Fruit fly (Drosophila melanogaster) whole organism, embryonic: ENCODE measurements around the gene mRpL32.

Experiments
- Bgb ChIP-seq: fragments of 200-800 bp; sonication (Bioruptor generic); IDR thresholded peaks from 2 replicates; pipeline ENCODE4 v1.3.6; 2022; ENCODE audit warnings: missing biosample characterization, missing genetic modification characterization; ENCODE audit not compliant: partially characterized antibody
- CG1024 ChIP-seq: fragments of 200-800 bp; sonication (Bioruptor generic); IDR thresholded peaks from 2 replicates; pipeline ENCODE4 v1.3.6; 2022; ENCODE audit warnings: missing biosample characterization, missing genetic modification characterization
- CG11695 ChIP-seq: fragments of 200-800 bp; sonication (Bioruptor generic); IDR thresholded peaks from 3 replicates; pipeline ENCODE4 v1.3.6; 2022; ENCODE audit warnings: missing biosample characterization, missing genetic modification characterization
- CG13123 ChIP-seq: fragments of 200-800 bp; sonication (Bioruptor generic); optimal IDR thresholded peaks from 2 replicates; lab custom pipeline; 2016; ENCODE audit warnings: missing biosample characterization, missing genetic modification characterization
- CG13894 ChIP-seq: fragments of 200-800 bp; sonication (Bioruptor generic); optimal IDR thresholded peaks from 3 replicates; lab custom pipeline; 2018; ENCODE audit warnings: missing biosample characterization, mild to moderate bottlenecking, missing genetic modification characterization, moderate library complexity
- CG32767 ChIP-seq: fragments of 200-800 bp; sonication (Bioruptor generic); IDR thresholded peaks from 2 replicates; pipeline ENCODE4 v1.3.6; 2022; ENCODE audit warnings: missing biosample characterization, missing genetic modification characterization
- CG3281 ChIP-seq: fragments of 200-800 bp; sonication (Bioruptor generic); optimal IDR thresholded peaks from 3 replicates; lab custom pipeline; 2017; ENCODE audit warnings: missing biosample characterization, mild to moderate bottlenecking, missing genetic modification characterization
- CG33557 ChIP-seq: fragments of 200-800 bp; sonication (Bioruptor generic); optimal IDR thresholded peaks from 2 replicates; lab custom pipeline; 2019; ENCODE audit warnings: missing biosample characterization, mild to moderate bottlenecking, missing genetic modification characterization, moderate library complexity
- CG3407 ChIP-seq: fragments of 200-800 bp; sonication (Bioruptor generic); optimal IDR thresholded peaks from 2 replicates; lab custom pipeline; 2018; ENCODE audit warnings: missing biosample characterization, mild to moderate bottlenecking, missing genetic modification characterization
- CG42726 ChIP-seq: fragments of 200-800 bp; sonication (Bioruptor generic); IDR thresholded peaks from 2 replicates; pipeline ENCODE4 v1.3.6; 2022; ENCODE audit warnings: missing biosample characterization, missing genetic modification characterization; ENCODE audit not compliant: partially characterized antibody
- CG4282 ChIP-seq: fragments of 200-800 bp; sonication (Bioruptor generic); optimal IDR thresholded peaks from 2 replicates; lab custom pipeline; 2016; ENCODE audit warnings: missing biosample characterization, missing genetic modification characterization
- CG6272 ChIP-seq: fragments of 200-800 bp; sonication (Bioruptor generic); IDR thresholded peaks from 2 replicates; pipeline ENCODE4 v1.3.6; 2022; ENCODE audit warnings: missing biosample characterization, missing genetic modification characterization
- CG6791 ChIP-seq: fragments of 200-800 bp; sonication (Bioruptor generic); IDR thresholded peaks from 3 replicates; pipeline ENCODE4 v1.3.6; 2022; ENCODE audit warnings: missing biosample characterization, missing genetic modification characterization; ENCODE audit not compliant: partially characterized antibody
- CG6854 ChIP-seq: fragments of 200-800 bp; sonication (Bioruptor generic); optimal IDR thresholded peaks from 3 replicates; lab custom pipeline; 2017; ENCODE audit warnings: missing biosample characterization, mild to moderate bottlenecking, missing genetic modification characterization
- Dip3 ChIP-seq: fragments of 200-800 bp; sonication (Bioruptor generic); optimal IDR thresholded peaks from 3 replicates; lab custom pipeline; 2016; ENCODE audit warnings: missing biosample characterization, missing genetic modification characterization
- Jarid2 ChIP-seq: fragments of 200-800 bp; sonication (Bioruptor generic); optimal IDR thresholded peaks from 3 replicates; lab custom pipeline; 2017; ENCODE audit warnings: mild to moderate bottlenecking, missing biosample characterization, missing genetic modification reagents, missing genetic modification characterization
- Meics ChIP-seq: fragments of 200-800 bp; sonication (Bioruptor generic); optimal IDR thresholded peaks from 2 replicates; lab custom pipeline; 2017; ENCODE audit warnings: missing biosample characterization, mild to moderate bottlenecking, missing genetic modification characterization
- Mes4 ChIP-seq: fragments of 200-800 bp; sonication (Bioruptor generic); optimal IDR thresholded peaks from 2 replicates; lab custom pipeline; 2016; ENCODE audit warnings: missing biosample characterization, missing genetic modification characterization
- Mrtf ChIP-seq: fragments of 200-800 bp; sonication (Bioruptor generic); IDR thresholded peaks from 3 replicates; pipeline ENCODE4 v1.3.6; 2022; ENCODE audit warnings: missing biosample characterization, missing genetic modification characterization
- Nf-YA ChIP-seq: fragments of 200-800 bp; sonication (Bioruptor generic); IDR thresholded peaks from 2 replicates; pipeline ENCODE4 v1.3.6; 2022; ENCODE audit warnings: missing biosample characterization, missing genetic modification characterization
- Nf-YC ChIP-seq: fragments of 200-800 bp; optimal IDR thresholded peaks from 3 replicates; lab custom pipeline; 2019; ENCODE audit warnings: missing biosample characterization, mild to moderate bottlenecking, missing genetic modification characterization, moderate library complexity
- Oli ChIP-seq: fragments of 200-800 bp; sonication (Bioruptor generic); optimal IDR thresholded peaks from 2 replicates; lab custom pipeline; 2018; ENCODE audit warnings: missing biosample characterization, mild to moderate bottlenecking, missing genetic modification characterization, moderate library complexity
- Sox100B ChIP-seq: fragments of 200-800 bp; sonication (Bioruptor generic); optimal IDR thresholded peaks from 3 replicates; lab custom pipeline; 2018; ENCODE audit warnings: missing biosample characterization, mild to moderate bottlenecking, missing genetic modification characterization
- Taf1 ChIP-seq: fragments of 200-800 bp; sonication (Bioruptor generic); IDR thresholded peaks from 2 replicates; pipeline ENCODE4 v1.3.6; 2022; ENCODE audit warnings: missing biosample characterization, missing genetic modification characterization
- Trl ChIP-seq, 3 experiments: fragments of >200 bp in 2 of 3; fragments of 200-800 bp in 1 of 3; sonication (Bioruptor generic) in 1 of 3; optimal IDR thresholded peaks; 2 replicates in 1 of 3; 3 replicates in 2 of 3; lab custom pipeline; 2016 to 2017; ENCODE audit warnings: missing biosample characterization in 1 of 3, missing genetic modification characterization in 1 of 3
- abd-A ChIP-seq: fragments of 200-800 bp; sonication (Bioruptor generic); optimal IDR thresholded peaks from 3 replicates; lab custom pipeline; 2019; ENCODE audit warnings: missing biosample characterization, mild to moderate bottlenecking, missing genetic modification characterization, moderate library complexity
- bcd ChIP-seq: fragments of 200-800 bp; sonication (Bioruptor generic); optimal IDR thresholded peaks from 2 replicates; lab custom pipeline; 2017; ENCODE audit warnings: missing biosample characterization, mild to moderate bottlenecking, missing genetic modification characterization
- bowl ChIP-seq: fragments of 200-800 bp; sonication (Bioruptor generic); IDR thresholded peaks from 2 replicates; pipeline ENCODE4 v1.3.6; 2022; ENCODE audit warnings: missing biosample characterization, missing genetic modification characterization
- btn ChIP-seq: fragments of 200-800 bp; sonication (Bioruptor generic); optimal IDR thresholded peaks from 2 replicates; lab custom pipeline; 2016; ENCODE audit warnings: missing biosample characterization, missing genetic modification characterization
- cad ChIP-seq: fragments of >200 bp; optimal IDR thresholded peaks from 2 replicates; lab custom pipeline; 2017; ENCODE audit warnings: missing biosample characterization, missing genetic modification characterization
- chif ChIP-seq, 2 experiments: fragments of 200-800 bp; sonication (Bioruptor generic); optimal IDR thresholded peaks; 3 replicates each; lab custom pipeline; 2016; ENCODE audit warnings: missing biosample characterization in 2 of 2, missing genetic modification characterization in 2 of 2
- chn ChIP-seq: fragments of 200-800 bp; sonication (Bioruptor generic); optimal IDR thresholded peaks from 2 replicates; lab custom pipeline; 2016; ENCODE audit warnings: missing biosample characterization, missing genetic modification characterization
- dmrt11E ChIP-seq: fragments of 200-800 bp; sonication (Bioruptor generic); optimal IDR thresholded peaks from 3 replicates; lab custom pipeline; 2018; ENCODE audit warnings: missing biosample characterization, mild to moderate bottlenecking, missing genetic modification characterization, moderate library complexity
- eyg ChIP-seq: fragments of 200-800 bp; sonication (Bioruptor generic); optimal IDR thresholded peaks from 3 replicates; lab custom pipeline; 2016; ENCODE audit warnings: missing biosample characterization, missing genetic modification characterization
- fu2 ChIP-seq: fragments of 200-800 bp; sonication (Bioruptor generic); optimal IDR thresholded peaks from 2 replicates; lab custom pipeline; 2016; ENCODE audit warnings: missing biosample characterization, missing genetic modification characterization
- gem ChIP-seq: fragments of 200-800 bp; sonication (Bioruptor generic); optimal IDR thresholded peaks from 2 replicates; lab custom pipeline; 2019; ENCODE audit warnings: missing biosample characterization, mild to moderate bottlenecking, missing genetic modification characterization, moderate library complexity
- grau ChIP-seq: fragments of 200-800 bp; optimal IDR thresholded peaks from 3 replicates; lab custom pipeline; 2019; ENCODE audit warnings: missing biosample characterization, mild to moderate bottlenecking, missing genetic modification characterization, moderate library complexity
- hbn ChIP-seq: fragments of 200-800 bp; sonication (Bioruptor generic); IDR thresholded peaks from 2 replicates; pipeline ENCODE4 v1.3.6; 2022; ENCODE audit warnings: missing biosample characterization, missing genetic modification characterization; ENCODE audit not compliant: partially characterized antibody
- klu ChIP-seq: fragments of 200-800 bp; sonication (Bioruptor generic); IDR thresholded peaks from 2 replicates; pipeline ENCODE4 v1.3.6; 2022; ENCODE audit warnings: missing biosample characterization, missing genetic modification characterization
- oc ChIP-seq: fragments of 200-800 bp; sonication (Bioruptor generic); optimal IDR thresholded peaks from 2 replicates; lab custom pipeline; 2018; ENCODE audit warnings: missing biosample characterization, mild to moderate bottlenecking, missing genetic modification characterization, moderate library complexity
- prd ChIP-seq, 3 experiments: fragments of >200 bp in 2 of 3; fragments of 200-800 bp in 1 of 3; sonication (Bioruptor generic) in 1 of 3; optimal IDR thresholded peaks in 2 of 3; IDR thresholded peaks in 1 of 3; 2 replicates in 2 of 3; 3 replicates in 1 of 3; pipeline versions ENCODE4 v1.3.6 to Lab custom; 2017 to 2022; ENCODE audit warnings: missing biosample characterization in 1 of 3, missing genetic modification characterization in 1 of 3
- rib ChIP-seq: fragments of 200-800 bp; sonication (Bioruptor generic); IDR thresholded peaks from 2 replicates; pipeline ENCODE4 v1.3.6; 2022; ENCODE audit warnings: missing biosample characterization, missing genetic modification characterization
- seq ChIP-seq: fragments of 200-800 bp; sonication (Bioruptor generic); IDR thresholded peaks from 2 replicates; pipeline ENCODE4 v1.3.6; 2022; ENCODE audit warnings: missing biosample characterization, missing genetic modification characterization
- sim ChIP-seq: fragments of 200-800 bp; sonication (Bioruptor generic); IDR thresholded peaks from 2 replicates; pipeline ENCODE4 v1.3.6; 2022; ENCODE audit warnings: missing biosample characterization, missing genetic modification characterization
- sob ChIP-seq: fragments of 200-800 bp; sonication (Bioruptor generic); IDR thresholded peaks from 2 replicates; pipeline ENCODE4 v1.3.6; 2022; ENCODE audit warnings: missing biosample characterization, missing genetic modification characterization
- sqz ChIP-seq: fragments of 200-800 bp; sonication (Bioruptor generic); optimal IDR thresholded peaks from 3 replicates; lab custom pipeline; 2018; ENCODE audit warnings: missing biosample characterization, mild to moderate bottlenecking, missing genetic modification characterization
- stwl ChIP-seq: fragments of 200-800 bp; sonication (Bioruptor generic); optimal IDR thresholded peaks from 3 replicates; lab custom pipeline; 2018; ENCODE audit warnings: missing biosample characterization, mild to moderate bottlenecking, missing genetic modification characterization, moderate library complexity
- vfl ChIP-seq: fragments of 200-800 bp; sonication (Bioruptor generic); optimal IDR thresholded peaks from 2 replicates; lab custom pipeline; 2016; ENCODE audit warnings: missing biosample characterization, missing genetic modification characterization
- zen ChIP-seq: fragments of 200-800 bp; sonication (Bioruptor generic); optimal IDR thresholded peaks from 3 replicates; lab custom pipeline; 2018; ENCODE audit warnings: missing biosample characterization, mild to moderate bottlenecking, missing genetic modification characterization, moderate library complexity

mRpL32 gene

dm6 chr3R:31222125-31222889, 30.4 kb upstream of the mRpL32 start (continued):
- TF ChIP-seq CG3407 (peak; percentile 73), CG32767 (GFP tag; lab: Robert Waterston, UW) (no peak), Dip3 (GFP tag; lab: Kevin White, UChicago) (peak; percentile 74), eyg (peak; percentile 56), Meics (GFP tag; lab: Kevin White, UChicago) (peak; percentile 89), Oli (tag; lab: Kevin White, UChicago) (peak; percentile 88), oc (tag; lab: Kevin White, UChicago) (peak; percentile 78), btn (GFP tag; lab: Kevin White, UChicago) (peak; percentile 35), CG6854 (GFP tag; lab: Kevin White, UChicago) (peak; percentile 48), sim (GFP tag; lab: Robert Waterston, UW) (no peak), Nf-YA (no peak), prd (optimal IDR thresholded peaks at IDR 0.05; lab: Kevin White, UChicago) (no peak), prd (GFP tag; IDR thresholded peaks at IDR 0.05; lab: Robert Waterston, UW) (no peak), chn (GFP tag; lab: Kevin White, UChicago) (peak; percentile 78), rib (GFP tag; lab: Robert Waterston, UW) (no peak), Nf-YC (tag; lab: Kevin White, UChicago) (peak; percentile 72), Mrtf (GFP tag; lab: Robert Waterston, UW) (no peak), dmrt11E (tag; lab: Kevin White, UChicago) (peak; percentile 85), sob (GFP tag; lab: Robert Waterston, UW) (no peak), fu2 (GFP tag; lab: Kevin White, UChicago) (peak; percentile 87), Jarid2 (GFP tag; lab: Kevin White, UChicago) (peak; percentile 12), stwl (tag; lab: Kevin White, UChicago) (no peak), abd-A (tag; lab: Kevin White, UChicago) (no peak), zen (tag; lab: Kevin White, UChicago) (peak; percentile 71), Taf1 (GFP tag; lab: Robert Waterston, UW) (no peak), vfl (GFP tag; lab: Kevin White, UChicago) (peak; percentile 82), CG6272 (GFP tag; lab: Robert Waterston, UW) (peak; percentile 53), CG13894 (no peak), bowl (GFP tag; lab: Robert Waterston, UW) (no peak), cad (GFP tag; lab: Kevin White, UChicago) (no peak), Bgb (GFP tag; lab: Robert Waterston, UW) (no peak), sqz (GFP tag; lab: Kevin White, UChicago) (peak; percentile 27), chif (GFP tag; optimal IDR thresholded peaks at IDR 0.05; lab: Kevin White, UChicago) (peak; percentile 67 to 87), CG3281 (GFP tag; lab: Kevin White, UChicago) (peak; percentile 86), klu (GFP tag; lab: Robert Waterston, UW) (no peak), CG6791 (GFP tag; lab: Robert Waterston, UW) (no peak), Mes4 (GFP tag; lab: Kevin White, UChicago) (peak; percentile 82), CG42726 (no peak), hbn (no peak), CG13123 (GFP tag; lab: Kevin White, UChicago) (peak; percentile 53), bcd (GFP tag; lab: Kevin White, UChicago) (peak; percentile 85), gem (peak; percentile 93), CG11695 (GFP tag; lab: Robert Waterston, UW) (no peak), CG1024 (no peak), Sox100B (peak; percentile 81), CG33557 (peak; percentile 76), CG4282 (GFP tag; lab: Kevin White, UChicago) (peak; percentile 44), seq (no peak), grau (tag; lab: Kevin White, UChicago) (peak; percentile 89), Trl (optimal IDR thresholded peaks at IDR 0.05; lab: Kevin White, UChicago) (peak in 1 of 2 experiments; percentile 43), Trl (GFP tag; optimal IDR thresholded peaks at IDR 0.05; lab: Kevin White, UChicago) (peak; percentile 86)
